Fruit fly (Drosophila melanogaster) S2 (cell line): ENCODE results near the gene CG11790.

ENCODE experiments used
- CG8478 ChIP-seq: fragments of >200 bp; optimal IDR thresholded peaks from 2 replicates; lab custom pipeline; 2018
- CTCF ChIP-seq, 2 experiments: fragments of >200 bp; optimal IDR thresholded peaks; 2 replicates each; lab custom pipeline; 2018

DNA sequence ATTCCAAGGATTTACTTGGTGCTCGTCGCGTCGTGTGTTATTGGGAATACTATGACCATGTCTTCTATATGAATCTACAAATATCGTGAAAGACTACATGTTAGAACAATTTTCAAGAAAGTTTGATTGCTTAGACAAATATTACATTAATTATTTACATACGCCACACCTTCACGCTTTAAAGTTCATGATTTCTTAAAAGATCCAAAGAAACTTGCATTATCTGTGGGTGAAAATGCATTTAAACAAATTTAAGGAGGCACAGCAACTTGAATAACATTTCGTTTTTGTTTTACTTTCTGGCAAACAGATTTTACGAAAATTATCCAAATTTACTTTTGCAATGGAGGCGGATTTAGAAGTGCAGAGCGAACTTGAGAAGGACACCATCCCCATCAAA, 10.9 kb upstream of the CG11790 start, which contains the start of gene CG31115:
- TF ChIP-seq CTCF (optimal IDR thresholded peaks at IDR 0.05; lab: Kevin White, UChicago) (no peak), CG8478 (lab: Kevin White, UChicago) (no peak)
